Fruit fly (Drosophila melanogaster) whole organism, embryonic: Measurements from ENCODE around the gene Nup153.

Experiments used
- Abd-B ChIP-seq: fragments of 200-800 bp; sonication (Bioruptor generic); optimal IDR thresholded peaks from 2 replicates; lab custom pipeline; 2018; ENCODE audit warnings: missing biosample characterization, mild to moderate bottlenecking, missing genetic modification characterization, moderate library complexity
- Bteb2 ChIP-seq: fragments of 200-800 bp; sonication (Bioruptor generic); optimal IDR thresholded peaks from 2 replicates; lab custom pipeline; 2016; ENCODE audit warnings: missing biosample characterization, missing genetic modification characterization
- CG10543 ChIP-seq: fragments of 200-800 bp; sonication (Bioruptor generic); optimal IDR thresholded peaks from 3 replicates; lab custom pipeline; 2017; ENCODE audit warnings: missing biosample characterization, mild to moderate bottlenecking, missing genetic modification characterization, moderate library complexity
- CG12155 ChIP-seq: fragments of 200-800 bp; sonication (Bioruptor generic); optimal IDR thresholded peaks from 3 replicates; lab custom pipeline; 2016; ENCODE audit warnings: missing biosample characterization, missing genetic modification characterization
- CG12219 ChIP-seq: fragments of 200-800 bp; sonication (Bioruptor generic); optimal IDR thresholded peaks from 3 replicates; lab custom pipeline; 2018; ENCODE audit warnings: missing biosample characterization, mild to moderate bottlenecking, missing genetic modification characterization
- CG1233 ChIP-seq: fragments of 200-800 bp; sonication (Bioruptor generic); optimal IDR thresholded peaks from 4 replicates; lab custom pipeline; 2018; ENCODE audit warnings: missing biosample characterization, mild to moderate bottlenecking, missing genetic modification characterization
- CG15514 ChIP-seq: fragments of 200-800 bp; sonication (Bioruptor generic); optimal IDR thresholded peaks from 3 replicates; lab custom pipeline; 2017; ENCODE audit warnings: missing biosample characterization, missing genetic modification characterization, mild to moderate bottlenecking, moderate library complexity, missing genetic modification reagents
- CG32532 ChIP-seq: fragments of 200-800 bp; sonication (Bioruptor generic); IDR thresholded peaks from 2 replicates; pipeline ENCODE4 v1.3.6; 2022; ENCODE audit warnings: missing biosample characterization, missing genetic modification characterization
- CG34224 ChIP-seq: fragments of 200-800 bp; sonication (Bioruptor generic); IDR thresholded peaks from 3 replicates; pipeline ENCODE4 v1.3.6; 2022; ENCODE audit warnings: missing biosample characterization, missing genetic modification characterization; ENCODE audit not compliant: partially characterized antibody
- CG4707 ChIP-seq: fragments of 200-800 bp; sonication (Bioruptor generic); optimal IDR thresholded peaks from 2 replicates; lab custom pipeline; 2018; ENCODE audit warnings: missing biosample characterization, mild to moderate bottlenecking, missing genetic modification characterization, moderate library complexity
- CG4854 ChIP-seq: fragments of 200-800 bp; sonication (Bioruptor generic); optimal IDR thresholded peaks from 2 replicates; lab custom pipeline; 2016; ENCODE audit warnings: missing biosample characterization, missing genetic modification characterization, inconsistent platforms
- CG5953 ChIP-seq: fragments of 200-800 bp; sonication (Bioruptor generic); IDR thresholded peaks from 2 replicates; pipeline ENCODE4 v1.3.6; 2022; ENCODE audit warnings: missing biosample characterization, missing genetic modification characterization
- CG6765 ChIP-seq: fragments of 200-800 bp; sonication (Bioruptor generic); optimal IDR thresholded peaks from 3 replicates; lab custom pipeline; 2017; ENCODE audit warnings: missing biosample characterization, mild to moderate bottlenecking, missing genetic modification characterization
- CG8281 ChIP-seq: fragments of 200-800 bp; sonication (Bioruptor generic); optimal IDR thresholded peaks from 2 replicates; lab custom pipeline; 2018; ENCODE audit warnings: missing biosample characterization, mild to moderate bottlenecking, missing genetic modification characterization, moderate library complexity
- CG9437 ChIP-seq: fragments of 200-800 bp; sonication (Bioruptor generic); optimal IDR thresholded peaks from 2 replicates; lab custom pipeline; 2018; ENCODE audit warnings: missing biosample characterization, mild to moderate bottlenecking, missing genetic modification characterization
- CG9932 ChIP-seq: fragments of 200-800 bp; sonication (Bioruptor generic); IDR thresholded peaks from 2 replicates; pipeline ENCODE4 v1.3.6; 2022; ENCODE audit warnings: missing biosample characterization, missing genetic modification characterization
- CTCF ChIP-seq: fragments of 200-800 bp; sonication (Bioruptor generic); optimal IDR thresholded peaks from 2 replicates; lab custom pipeline; 2017; ENCODE audit warnings: missing biosample characterization, mild to moderate bottlenecking, missing genetic modification characterization, moderate library complexity
- CrebB ChIP-seq: fragments of 200-800 bp; sonication (Bioruptor generic); optimal IDR thresholded peaks from 3 replicates; lab custom pipeline; 2018; ENCODE audit warnings: missing biosample characterization, mild to moderate bottlenecking, missing genetic modification characterization
- Dll ChIP-seq: fragments of 200-800 bp; sonication (Bioruptor generic); IDR thresholded peaks from 4 replicates; pipeline ENCODE4 v1.3.6; 2022; ENCODE audit warnings: missing biosample characterization, missing genetic modification characterization; ENCODE audit not compliant: partially characterized antibody
- Elba2 ChIP-seq: fragments of 200-800 bp; sonication (Bioruptor generic); optimal IDR thresholded peaks from 3 replicates; lab custom pipeline; 2016; ENCODE audit warnings: missing biosample characterization, missing genetic modification characterization
- Gug ChIP-seq: fragments of 200-800 bp; sonication (Bioruptor generic); IDR thresholded peaks from 4 replicates; pipeline ENCODE4 v1.3.6; 2022; ENCODE audit warnings: missing biosample characterization, missing genetic modification characterization
- HmgD ChIP-seq: fragments of 200-800 bp; sonication (Bioruptor generic); optimal IDR thresholded peaks from 3 replicates; lab custom pipeline; 2016; ENCODE audit warnings: missing biosample characterization, missing genetic modification characterization
- Jarid2 ChIP-seq: fragments of 200-800 bp; sonication (Bioruptor generic); optimal IDR thresholded peaks from 3 replicates; lab custom pipeline; 2017; ENCODE audit warnings: mild to moderate bottlenecking, missing biosample characterization, missing genetic modification reagents, missing genetic modification characterization
- Lhr ChIP-seq: fragments of 200-800 bp; sonication (Bioruptor generic); optimal IDR thresholded peaks from 3 replicates; lab custom pipeline; 2017; ENCODE audit warnings: mild to moderate bottlenecking, missing biosample characterization, missing genetic modification reagents, missing genetic modification characterization
- MBD-R2 ChIP-seq: fragments of 200-800 bp; sonication (Bioruptor generic); IDR thresholded peaks from 2 replicates; pipeline ENCODE4 v1.3.6; 2022; ENCODE audit warnings: missing biosample characterization, missing genetic modification characterization
- Neu2 ChIP-seq: fragments of 200-800 bp; sonication (Bioruptor generic); optimal IDR thresholded peaks from 3 replicates; lab custom pipeline; 2016; ENCODE audit warnings: missing biosample characterization, missing genetic modification characterization, borderline replicate concordance
- Poxn ChIP-seq: fragments of 200-800 bp; sonication (Bioruptor generic); IDR thresholded peaks from 2 replicates; pipeline ENCODE4 v1.3.6; 2022; ENCODE audit warnings: missing biosample characterization, missing genetic modification characterization
- Side ChIP-seq: fragments of 200-800 bp; sonication (Bioruptor generic); optimal IDR thresholded peaks from 2 replicates; lab custom pipeline; 2016; ENCODE audit warnings: missing biosample characterization, missing genetic modification characterization
- YL-1 ChIP-seq: fragments of 200-800 bp; sonication (Bioruptor generic); optimal IDR thresholded peaks from 3 replicates; lab custom pipeline; 2017; ENCODE audit warnings: missing biosample characterization, mild to moderate bottlenecking, missing genetic modification characterization
- abd-A ChIP-seq: fragments of 200-800 bp; sonication (Bioruptor generic); optimal IDR thresholded peaks from 3 replicates; lab custom pipeline; 2019; ENCODE audit warnings: missing biosample characterization, mild to moderate bottlenecking, missing genetic modification characterization, moderate library complexity
- ato ChIP-seq: fragments of 200-800 bp; sonication (Bioruptor generic); IDR thresholded peaks from 2 replicates; pipeline ENCODE4 v1.3.6; 2022; ENCODE audit warnings: missing biosample characterization, missing genetic modification characterization; ENCODE audit not compliant: partially characterized antibody
- bbx ChIP-seq: fragments of 200-800 bp; sonication (Bioruptor generic); IDR thresholded peaks from 2 replicates; pipeline ENCODE4 v1.3.6; 2022; ENCODE audit warnings: missing biosample characterization, missing genetic modification characterization; ENCODE audit not compliant: partially characterized antibody
- bigmax ChIP-seq: fragments of 200-800 bp; sonication (Bioruptor generic); optimal IDR thresholded peaks from 2 replicates; lab custom pipeline; 2018; ENCODE audit warnings: missing biosample characterization, mild to moderate bottlenecking, missing genetic modification characterization
- crol ChIP-seq: fragments of 200-800 bp; sonication (Bioruptor generic); IDR thresholded peaks from 2 replicates; pipeline ENCODE4 v1.3.6; 2022; ENCODE audit warnings: missing biosample characterization, missing genetic modification characterization
- disco-r ChIP-seq: fragments of 200-800 bp; sonication (Bioruptor generic); optimal IDR thresholded peaks from 2 replicates; lab custom pipeline; 2016; ENCODE audit warnings: missing biosample characterization, missing genetic modification characterization
- dpn ChIP-seq, 2 experiments: fragments of 200-800 bp; sonication (Bioruptor generic); optimal IDR thresholded peaks; 3 replicates each; lab custom pipeline; 2016; ENCODE audit warnings: missing biosample characterization in 2 of 2, missing genetic modification characterization in 2 of 2
- fd3F ChIP-seq: fragments of 200-800 bp; sonication (Bioruptor generic); optimal IDR thresholded peaks from 2 replicates; lab custom pipeline; 2018; ENCODE audit warnings: missing biosample characterization, mild to moderate bottlenecking, missing genetic modification characterization, moderate library complexity
- ftz-f1 ChIP-seq: fragments of 200-800 bp; sonication (Bioruptor generic); optimal IDR thresholded peaks from 2 replicates; lab custom pipeline; 2016; ENCODE audit warnings: missing biosample characterization, missing genetic modification characterization
- gfzf ChIP-seq: fragments of 200-800 bp; sonication (Bioruptor generic); optimal IDR thresholded peaks from 2 replicates; lab custom pipeline; 2016; ENCODE audit warnings: missing biosample characterization, mild to moderate bottlenecking, missing genetic modification characterization, moderate library complexity
- jigr1 ChIP-seq: fragments of 200-800 bp; sonication (Bioruptor generic); IDR thresholded peaks from 3 replicates; pipeline ENCODE4 v1.3.6; 2022; ENCODE audit warnings: missing biosample characterization, missing genetic modification characterization
- knrl ChIP-seq: fragments of 200-800 bp; sonication (Bioruptor generic); IDR thresholded peaks from 3 replicates; pipeline ENCODE4 v1.3.6; 2022; ENCODE audit warnings: missing biosample characterization, missing genetic modification characterization; ENCODE audit not compliant: partially characterized antibody
- lov ChIP-seq, 2 experiments: fragments of 200-800 bp in 1 of 2; fragments of >200 bp in 1 of 2; sonication (Bioruptor generic) in 1 of 2; IDR thresholded peaks in 1 of 2; optimal IDR thresholded peaks in 1 of 2; 2 replicates in 1 of 2; 3 replicates in 1 of 2; pipeline versions ENCODE4 v1.3.6 to Lab custom; 2017 to 2022; ENCODE audit warnings: missing biosample characterization in 1 of 2, missing genetic modification characterization in 1 of 2
- mld ChIP-seq: fragments of 200-800 bp; sonication (Bioruptor generic); IDR thresholded peaks from 3 replicates; pipeline ENCODE4 v1.3.6; 2022; ENCODE audit warnings: missing biosample characterization, missing genetic modification characterization; ENCODE audit not compliant: partially characterized antibody
- pzg ChIP-seq: fragments of 200-800 bp; sonication (Bioruptor generic); optimal IDR thresholded peaks from 3 replicates; lab custom pipeline; 2018; ENCODE audit warnings: missing biosample characterization, mild to moderate bottlenecking, missing genetic modification characterization, moderate library complexity
- salm ChIP-seq: fragments of 200-800 bp; sonication (Bioruptor generic); optimal IDR thresholded peaks from 2 replicates; lab custom pipeline; 2018; ENCODE audit warnings: missing biosample characterization, mild to moderate bottlenecking, missing genetic modification characterization
- sim ChIP-seq: fragments of 200-800 bp; sonication (Bioruptor generic); IDR thresholded peaks from 2 replicates; pipeline ENCODE4 v1.3.6; 2022; ENCODE audit warnings: missing biosample characterization, missing genetic modification characterization
- tna ChIP-seq: fragments of 200-800 bp; sonication (Bioruptor generic); IDR thresholded peaks from 2 replicates; pipeline ENCODE4 v1.3.6; 2022; ENCODE audit warnings: missing biosample characterization, missing genetic modification characterization; ENCODE audit not compliant: partially characterized antibody
- unpg ChIP-seq: fragments of 200-800 bp; sonication (Bioruptor generic); optimal IDR thresholded peaks from 3 replicates; lab custom pipeline; 2018; ENCODE audit warnings: missing biosample characterization, mild to moderate bottlenecking, missing genetic modification characterization, moderate library complexity
- zfh1 ChIP-seq: fragments of 200-800 bp; sonication (Bioruptor generic); IDR thresholded peaks from 3 replicates; pipeline ENCODE4 v1.3.6; 2022; ENCODE audit warnings: missing biosample characterization, missing genetic modification characterization

Gene Nup153

dm6 chrX:16598978-16599664 is at the start of gene Nup153, which contains the start of gene CG9784:
Gene Nup153, plus strand, starts transcription at chrX:16599241.
Gene CG9784, minus strand, starts transcription at chrX:16599215.
- TF ChIP-seq CG4854 (GFP tag; lab: Kevin White, UChicago) (no peak), CG12219 (GFP tag; lab: Kevin White, UChicago) (no peak), Side (no peak), Dll (GFP tag; lab: Robert Waterston, UW) (peak; percentile 92), zfh1 (no peak), disco-r (GFP tag; lab: Kevin White, UChicago) (no peak), ftz-f1 (no peak), unpg (GFP tag; lab: Kevin White, UChicago) (no peak), bbx (GFP tag; lab: Robert Waterston, UW) (peak; percentile 97), mld (GFP tag; lab: Robert Waterston, UW) (peak; percentile 93), CG6765 (no peak), HmgD (GFP tag; lab: Kevin White, UChicago) (no peak), CG10543 (GFP tag; lab: Kevin White, UChicago) (no peak), CG34224 (peak; percentile 88), Elba2 (GFP tag; lab: Kevin White, UChicago) (no peak), sim (GFP tag; lab: Robert Waterston, UW) (no peak), CG12155 (GFP tag; lab: Kevin White, UChicago) (peak; percentile 95), CrebB (tag; lab: Kevin White, UChicago) (no peak), CG32532 (GFP tag; lab: Robert Waterston, UW) (peak; percentile 26; the same call in 1 of the 2 replicates), CG1233 (GFP tag; lab: Kevin White, UChicago) (no peak), lov (optimal IDR thresholded peaks at IDR 0.05; lab: Kevin White, UChicago) (no peak), lov (GFP tag; IDR thresholded peaks at IDR 0.05; lab: Robert Waterston, UW) (no peak), CG15514 (peak; percentile 17), jigr1 (no peak), salm (no peak), Jarid2 (GFP tag; lab: Kevin White, UChicago) (no peak), Lhr (GFP tag; lab: Kevin White, UChicago) (no peak), CG9437 (GFP tag; lab: Kevin White, UChicago) (no peak), CG5953 (GFP tag; lab: Robert Waterston, UW) (no peak), CG8281 (tag; lab: Kevin White, UChicago) (no peak), abd-A (tag; lab: Kevin White, UChicago) (no peak), tna (GFP tag; lab: Robert Waterston, UW) (peak; percentile 95), crol (no peak), ato (GFP tag; lab: Robert Waterston, UW) (peak; percentile 93), CG9932 (peak; percentile 75), gfzf (peak; percentile 10), Neu2 (GFP tag; lab: Kevin White, UChicago) (no peak), YL-1 (GFP tag; lab: Kevin White, UChicago) (no peak), bigmax (no peak), pzg (GFP tag; lab: Kevin White, UChicago) (peak; percentile 59), Abd-B (GFP tag; lab: Kevin White, UChicago) (no peak), knrl (GFP tag; lab: Robert Waterston, UW) (peak; percentile 96), Gug (GFP tag; lab: Robert Waterston, UW) (peak; percentile 37; the same call in 1 of the 4 replicates), CTCF (no peak), CG4707 (GFP tag; lab: Kevin White, UChicago) (no peak), Poxn (GFP tag; lab: Robert Waterston, UW) (no peak), Bteb2 (GFP tag; lab: Kevin White, UChicago) (no peak), MBD-R2 (GFP tag; lab: Robert Waterston, UW) (peak; percentile 13; the same call in 1 of the 2 replicates), dpn (GFP tag; optimal IDR thresholded peaks at IDR 0.05; lab: Kevin White, UChicago) (no peak), fd3F (GFP tag; lab: Kevin White, UChicago) (no peak)
